Fruit fly (Drosophila melanogaster): ENCODE measurements around the gene modSP.

DNA sequence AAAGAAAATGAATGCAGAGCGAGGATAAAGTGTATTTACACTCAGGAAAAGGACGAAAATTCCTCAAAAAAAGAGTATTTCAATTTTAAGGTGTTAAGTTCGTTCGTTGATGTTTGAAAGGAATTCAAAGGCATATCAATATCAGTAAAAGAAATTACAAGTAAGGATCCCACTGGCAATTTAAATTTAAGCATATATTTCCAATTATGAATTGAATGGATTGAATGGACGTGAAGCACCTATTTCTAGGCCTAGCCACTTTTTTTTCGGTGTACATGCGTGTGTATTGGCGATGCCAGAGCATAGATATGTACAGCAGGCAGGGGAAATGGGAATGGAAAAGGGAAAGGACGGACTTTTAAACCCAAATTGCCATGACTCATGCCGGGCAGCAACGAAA, 24.9 kb downstream of the modSP start:
- no peak for TF ChIP-seq D1 (tag; optimal IDR thresholded peaks at IDR 0.05)
- TF ChIP-seq CG12605 (GFP tag; IDR thresholded peaks at IDR 0.05) = no peak
- TF ChIP-seq CG8301 (tag; optimal IDR thresholded peaks at IDR 0.05) = no peak
- TF ChIP-seq Snoo (tag; optimal IDR thresholded peaks at IDR 0.05) = no peak
- TF ChIP-seq gl (tag; optimal IDR thresholded peaks at IDR 0.05) = no peak
- TF ChIP-seq CG17806 (tag; optimal IDR thresholded peaks at IDR 0.05) = no peak
- TF ChIP-seq rn (GFP tag; IDR thresholded peaks at IDR 0.05) = no peak
- no peak for TF ChIP-seq CG9948 (tag; optimal IDR thresholded peaks at IDR 0.05)
- no peak for TF ChIP-seq CG14655 (GFP tag; optimal IDR thresholded peaks at IDR 0.05)
- TF ChIP-seq EcR (GFP tag; optimal IDR thresholded peaks at IDR 0.05) = no peak
- TF ChIP-seq CG8159 (tag; optimal IDR thresholded peaks at IDR 0.05) = no peak
- TF ChIP-seq CG15710 (tag; optimal IDR thresholded peaks at IDR 0.05) = no peak
